Worm (Caenorhabditis elegans) whole organism, L3 larva: ENCODE results near the gene R10H10.3.
A peak's percentile ranks its signal among the peaks of the same experiment; 100 is the strongest.

Experiments used
- R02D3.7 ChIP-seq: fragments of 150-350 bp; optimal IDR thresholded peaks from 2 replicates; lab custom pipeline; 2014; ENCODE audit warnings: missing biosample characterization, missing genetic modification characterization
- ZK546.5 ChIP-seq: sonication (generic microtip); optimal IDR thresholded peaks from 2 replicates; lab custom pipeline; 2017; ENCODE audit warnings: missing biosample characterization, missing genetic modification characterization
- aly-2 ChIP-seq: fragments of 150-350 bp; optimal IDR thresholded peaks from 2 replicates; lab custom pipeline; 2014; ENCODE audit warnings: missing biosample characterization, missing genetic modification characterization
- ama-1 ChIP-seq: fragments of 150-350 bp; optimal IDR thresholded peaks from 2 replicates; lab custom pipeline; 2018
- ceh-16 ChIP-seq: sonication (generic microtip); optimal IDR thresholded peaks from 2 replicates; lab custom pipeline; 2017; ENCODE audit warnings: missing biosample characterization, missing genetic modification characterization
- ceh-28 ChIP-seq: fragments of 150-350 bp; optimal IDR thresholded peaks from 2 replicates; lab custom pipeline; 2014; ENCODE audit warnings: missing biosample characterization, missing genetic modification reagents, missing genetic modification characterization
- ceh-82 ChIP-seq: fragments of 150-350 bp; optimal IDR thresholded peaks from 2 replicates; lab custom pipeline; 2014; ENCODE audit warnings: missing biosample characterization, missing genetic modification characterization
- ceh-9 ChIP-seq: sonication (generic microtip); optimal IDR thresholded peaks from 2 replicates; lab custom pipeline; 2018; ENCODE audit warnings: missing biosample characterization, missing genetic modification characterization
- daf-12 ChIP-seq: fragments of 150-350 bp; optimal IDR thresholded peaks from 2 replicates; lab custom pipeline; 2014; ENCODE audit warnings: missing biosample characterization, missing genetic modification reagents, missing genetic modification characterization
- egl-27 ChIP-seq: sonication (generic microtip); optimal IDR thresholded peaks from 4 replicates; lab custom pipeline; 2017; ENCODE audit warnings: missing biosample characterization, missing genetic modification reagents, missing genetic modification characterization
- egl-5 ChIP-seq: fragments of 150-350 bp; optimal IDR thresholded peaks from 2 replicates; lab custom pipeline; 2017; ENCODE audit warnings: missing biosample characterization, missing genetic modification reagents, missing genetic modification characterization, inconsistent platforms
- elt-1 ChIP-seq: fragments of 150-350 bp; optimal IDR thresholded peaks from 2 replicates; lab custom pipeline; 2014; ENCODE audit warnings: missing biosample characterization, missing genetic modification characterization
- elt-2 ChIP-seq: sonication (generic microtip); optimal IDR thresholded peaks from 2 replicates; lab custom pipeline; 2016; ENCODE audit warnings: missing genetic modification reagents, mild to moderate bottlenecking, missing genetic modification characterization, missing compliant biosample characterization
- elt-3 ChIP-seq, 3 experiments: fragments of 150-350 bp in 1 of 3; sonication (generic microtip) in 2 of 3; optimal IDR thresholded peaks; 2 replicates in 2 of 3; 4 replicates in 1 of 3; lab custom pipeline; 2014 to 2017; ENCODE audit warnings: missing biosample characterization in 3 of 3, missing genetic modification characterization in 3 of 3
- eor-1 ChIP-seq, 2 experiments: fragments of 150-350 bp; optimal IDR thresholded peaks; 2 replicates each; lab custom pipeline; 2014 to 2018; ENCODE audit warnings: missing biosample characterization in 2 of 2, missing genetic modification characterization in 2 of 2
- fkh-10 ChIP-seq: sonication (generic microtip); optimal IDR thresholded peaks from 2 replicates; lab custom pipeline; 2017; ENCODE audit warnings: missing biosample characterization, missing genetic modification reagents, missing genetic modification characterization
- fkh-2 ChIP-seq: fragments of 150-350 bp; optimal IDR thresholded peaks from 2 replicates; lab custom pipeline; 2014; ENCODE audit warnings: missing biosample characterization, missing genetic modification reagents, missing genetic modification characterization
- fos-1 ChIP-seq: fragments of 150-350 bp; optimal IDR thresholded peaks from 2 replicates; lab custom pipeline; 2014; ENCODE audit warnings: missing biosample characterization, missing genetic modification characterization
- hmg-11 ChIP-seq: sonication (generic microtip); optimal IDR thresholded peaks from 2 replicates; lab custom pipeline; 2016; ENCODE audit warnings: missing genetic modification characterization, missing compliant biosample characterization
- jun-1 ChIP-seq: fragments of 150-350 bp; optimal IDR thresholded peaks from 2 replicates; lab custom pipeline; 2014; ENCODE audit warnings: missing biosample characterization, missing genetic modification reagents, missing genetic modification characterization
- lin-15B ChIP-seq: fragments of 150-350 bp; optimal IDR thresholded peaks from 2 replicates; lab custom pipeline; 2014; ENCODE audit warnings: missing biosample characterization, missing genetic modification characterization
- lin-39 ChIP-seq: fragments of 150-350 bp; optimal IDR thresholded peaks from 2 replicates; lab custom pipeline; 2018; ENCODE audit warnings: missing biosample characterization, missing genetic modification reagents, missing genetic modification characterization
- lsy-12 ChIP-seq: sonication (generic microtip); optimal IDR thresholded peaks from 2 replicates; lab custom pipeline; 2016; ENCODE audit warnings: mild to moderate bottlenecking, missing genetic modification characterization, missing compliant biosample characterization
- mdl-1 ChIP-seq: fragments of 150-350 bp; optimal IDR thresholded peaks from 2 replicates; lab custom pipeline; 2014; ENCODE audit warnings: missing biosample characterization, missing genetic modification characterization
- mml-1 ChIP-seq: fragments of 150-350 bp; sonication (generic microtip); optimal IDR thresholded peaks from 3 replicates; lab custom pipeline; 2014; ENCODE audit warnings: missing biosample characterization, missing genetic modification characterization
- nfya-1 ChIP-seq: sonication (generic microtip); optimal IDR thresholded peaks from 2 replicates; lab custom pipeline; 2017; ENCODE audit warnings: missing genetic modification characterization, mild to moderate bottlenecking, missing compliant biosample characterization, antibody characterized with exemption, moderate library complexity; ENCODE audit not compliant: insufficient read depth
- nhr-11 ChIP-seq: fragments of 150-350 bp; optimal IDR thresholded peaks from 2 replicates; lab custom pipeline; 2014; ENCODE audit warnings: missing biosample characterization, missing genetic modification characterization
- nhr-12 ChIP-seq: fragments of 150-350 bp; optimal IDR thresholded peaks from 2 replicates; lab custom pipeline; 2014; ENCODE audit warnings: missing biosample characterization, missing genetic modification characterization
- nhr-23 ChIP-seq: fragments of 150-350 bp; optimal IDR thresholded peaks from 2 replicates; lab custom pipeline; 2014; ENCODE audit warnings: missing biosample characterization, missing genetic modification reagents, missing genetic modification characterization
- nhr-237 ChIP-seq: fragments of 150-350 bp; optimal IDR thresholded peaks from 2 replicates; lab custom pipeline; 2014; ENCODE audit warnings: missing biosample characterization, missing genetic modification characterization
- nhr-25 ChIP-seq: sonication (generic microtip); optimal IDR thresholded peaks from 2 replicates; lab custom pipeline; 2017; ENCODE audit warnings: missing biosample characterization, missing genetic modification characterization
- nhr-28 ChIP-seq: fragments of 150-350 bp; optimal IDR thresholded peaks from 2 replicates; lab custom pipeline; 2014; ENCODE audit warnings: missing biosample characterization, missing genetic modification characterization
- nhr-43 ChIP-seq: sonication (generic microtip); optimal IDR thresholded peaks from 2 replicates; lab custom pipeline; 2016; ENCODE audit warnings: mild to moderate bottlenecking, missing genetic modification characterization, missing compliant biosample characterization; ENCODE audit not compliant: poor library complexity, severe bottlenecking
- nhr-67 ChIP-seq: fragments of 150-350 bp; optimal IDR thresholded peaks from 2 replicates; lab custom pipeline; 2014; ENCODE audit warnings: missing biosample characterization, missing genetic modification characterization
- nhr-76 ChIP-seq: fragments of 150-350 bp; sonication (generic microtip); optimal IDR thresholded peaks from 5 replicates; lab custom pipeline; 2014; ENCODE audit warnings: missing biosample characterization, missing genetic modification characterization
- nhr-77 ChIP-seq: fragments of 150-350 bp; optimal IDR thresholded peaks from 2 replicates; lab custom pipeline; 2014; ENCODE audit warnings: missing biosample characterization, missing genetic modification characterization
- pha-4 ChIP-seq: fragments of 150-350 bp; optimal IDR thresholded peaks from 2 replicates; lab custom pipeline; 2014; ENCODE audit warnings: missing biosample characterization, missing genetic modification reagents, missing genetic modification characterization
- pqm-1 ChIP-seq: fragments of 150-350 bp; optimal IDR thresholded peaks from 2 replicates; lab custom pipeline; 2017; ENCODE audit warnings: missing biosample characterization, missing genetic modification characterization, inconsistent platforms
- sea-2 ChIP-seq: fragments of 150-350 bp; sonication (generic microtip); optimal IDR thresholded peaks from 4 replicates; lab custom pipeline; 2014; ENCODE audit warnings: missing biosample characterization, missing genetic modification reagents, missing genetic modification characterization
- skn-1 ChIP-seq: fragments of 150-350 bp; optimal IDR thresholded peaks from 2 replicates; lab custom pipeline; 2014; ENCODE audit warnings: missing biosample characterization, missing genetic modification characterization
- snpc-4 ChIP-seq: fragments of 150-350 bp; optimal IDR thresholded peaks from 2 replicates; lab custom pipeline; 2014; ENCODE audit warnings: missing biosample characterization, missing genetic modification characterization
- tbx-2 ChIP-seq: sonication (generic microtip); optimal IDR thresholded peaks from 2 replicates; lab custom pipeline; 2016; ENCODE audit warnings: mild to moderate bottlenecking, missing genetic modification characterization, missing compliant biosample characterization
- unc-39 ChIP-seq: sonication (generic microtip); optimal IDR thresholded peaks from 4 replicates; lab custom pipeline; 2017; ENCODE audit warnings: missing biosample characterization, missing genetic modification characterization
- unc-62 ChIP-seq: fragments of 150-350 bp; sonication (generic microtip); optimal IDR thresholded peaks from 4 replicates; lab custom pipeline; 2014; ENCODE audit warnings: missing biosample characterization, missing genetic modification reagents, missing genetic modification characterization
- zag-1 ChIP-seq: fragments of 150-350 bp; optimal IDR thresholded peaks from 2 replicates; lab custom pipeline; 2014; ENCODE audit warnings: missing biosample characterization, missing genetic modification characterization
- ztf-11 ChIP-seq: fragments of 150-350 bp; optimal IDR thresholded peaks from 2 replicates; lab custom pipeline; 2014; ENCODE audit warnings: missing biosample characterization, missing genetic modification characterization
- ztf-4 ChIP-seq: fragments of 150-350 bp; optimal IDR thresholded peaks from 2 replicates; lab custom pipeline; 2014; ENCODE audit warnings: missing biosample characterization, missing genetic modification characterization

R10H10.3 gene

ce11 chrIV:10366018-10366417 is 22.3 kb upstream of the R10H10.3 start, which contains the start of gene sir-2.1:
Gene sir-2.1, minus strand, starts transcription at chrIV:10366229.
- TF ChIP-seq eor-1 (tag; optimal IDR thresholded peaks at IDR 0.05; lab: Kevin White, UChicago) (no peak), fos-1 (tag; lab: Kevin White, UChicago) (no peak), ceh-28 (tag; lab: Kevin White, UChicago) (peak; percentile 31), mml-1 (tag; lab: Kevin White, UChicago) (no peak), daf-12 (tag; lab: Kevin White, UChicago) (no peak), tbx-2 (tag; lab: Kevin White, UChicago) (no peak), nhr-25 (tag; lab: Kevin White, UChicago) (peak; percentile 9), skn-1 (tag; lab: Kevin White, UChicago) (no peak), egl-27 (tag; lab: Kevin White, UChicago) (no peak), snpc-4 (peak; percentile 33), mdl-1 (tag; lab: Kevin White, UChicago) (no peak), lin-15B (tag; lab: Kevin White, UChicago) (peak; percentile 58), elt-2 (tag; lab: Kevin White, UChicago) (peak; percentile 32), nhr-12 (tag; lab: Kevin White, UChicago) (no peak), nhr-43 (tag; lab: Kevin White, UChicago) (peak; percentile 13), ZK546.5 (no peak), zag-1 (no peak), ama-1 (peak; percentile 59), elt-3 (tag; optimal IDR thresholded peaks at IDR 0.05; lab: Kevin White, UChicago) (no peak), ceh-9 (tag; lab: Kevin White, UChicago) (no peak), ztf-4 (tag; lab: Kevin White, UChicago) (no peak), nhr-11 (no peak), sea-2 (no peak), nfya-1 (tag; lab: Kevin White, UChicago) (peak; percentile 26), egl-5 (tag; lab: Kevin White, UChicago) (no peak), unc-62 (GFP tag; lab: Kevin White, UChicago) (no peak), nhr-28 (tag; lab: Kevin White, UChicago) (no peak), ztf-11 (no peak), elt-1 (tag; lab: Kevin White, UChicago) (no peak), lin-39 (tag; lab: Kevin White, UChicago) (peak; percentile 27), ceh-16 (tag; lab: Kevin White, UChicago) (no peak), ceh-82 (tag; lab: Kevin White, UChicago) (no peak), nhr-77 (tag; lab: Kevin White, UChicago) (no peak), nhr-76 (tag; lab: Kevin White, UChicago) (no peak), nhr-23 (tag; lab: Kevin White, UChicago) (peak; percentile 55), hmg-11 (no peak), nhr-237 (tag; lab: Kevin White, UChicago) (no peak), unc-39 (tag; lab: Kevin White, UChicago) (no peak), R02D3.7 (tag; lab: Kevin White, UChicago) (no peak), pha-4 (tag; lab: Kevin White, UChicago) (peak; percentile 47), aly-2 (tag; lab: Kevin White, UChicago) (no peak), lsy-12 (tag; lab: Kevin White, UChicago) (peak; percentile 54), jun-1 (tag; lab: Kevin White, UChicago) (peak; percentile 2), pqm-1 (tag; lab: Kevin White, UChicago) (no peak), fkh-10 (no peak), fkh-2 (no peak), nhr-67 (tag; lab: Kevin White, UChicago) (no peak)
